Fruit fly (Drosophila melanogaster): Measurements from ENCODE around the gene ncd.

Gene ncd

DNA sequence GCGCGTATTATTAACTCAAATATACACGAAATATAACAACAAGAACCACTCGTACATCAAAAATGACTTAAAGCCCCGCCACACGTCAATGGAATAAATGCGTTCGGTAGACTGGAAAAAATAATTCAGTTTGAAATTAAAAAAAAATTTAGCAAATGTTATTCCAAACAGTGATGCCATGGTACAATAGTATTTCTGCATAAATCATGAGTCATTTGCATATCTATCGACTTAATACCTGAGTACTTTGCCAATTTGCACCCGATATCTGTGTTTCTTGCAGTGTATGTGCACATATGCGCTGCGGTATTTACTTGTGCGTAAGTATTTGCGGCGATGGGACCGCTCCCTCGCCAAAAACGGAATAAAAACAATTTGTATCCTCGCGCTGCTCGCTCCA, 43.8 kb downstream of the ncd start (continued):
- no peak for TF ChIP-seq Doc3 (GFP tag; IDR thresholded peaks at IDR 0.05; ENCODE audit: partially characterized antibody)
- TF ChIP-seq crol (GFP tag; IDR thresholded peaks at IDR 0.05) = no peak
- TF ChIP-seq CG17186 (GFP tag; optimal IDR thresholded peaks at IDR 0.05) = no peak
- peak; percentile 37; the same call in 1 of the 3 replicates for TF ChIP-seq so (GFP tag; IDR thresholded peaks at IDR 0.05)
- no peak for TF ChIP-seq CG17912 (GFP tag; optimal IDR thresholded peaks at IDR 0.05)
- peak; percentile 31 for TF ChIP-seq tio (GFP tag; optimal IDR thresholded peaks at IDR 0.05)
- TF ChIP-seq Atf-2 (GFP tag; optimal IDR thresholded peaks at IDR 0.05) = no peak
- no peak for TF ChIP-seq onecut (GFP tag; IDR thresholded peaks at IDR 0.05)
- TF ChIP-seq CG4424 (GFP tag; optimal IDR thresholded peaks at IDR 0.05) = peak; percentile 52
- peak; percentile 15 for TF ChIP-seq ATbp (GFP tag; optimal IDR thresholded peaks at IDR 0.05)
- TF ChIP-seq h (optimal IDR thresholded peaks at IDR 0.05) = no peak
- TF ChIP-seq inv (GFP tag; IDR thresholded peaks at IDR 0.05; ENCODE audit: partially characterized antibody) = no peak
- no peak for TF ChIP-seq kni (GFP tag; optimal IDR thresholded peaks at IDR 0.05)
- no peak for TF ChIP-seq cwo (GFP tag; optimal IDR thresholded peaks at IDR 0.05)
- TF ChIP-seq CG7556 (GFP tag; optimal IDR thresholded peaks at IDR 0.05) = no peak
- TF ChIP-seq lov (optimal IDR thresholded peaks at IDR 0.05) = no peak
- TF ChIP-seq lov (GFP tag; IDR thresholded peaks at IDR 0.05) = no peak
- no peak for TF ChIP-seq Eip74EF (GFP tag; optimal IDR thresholded peaks at IDR 0.05)
- no peak for TF ChIP-seq Taf1 (GFP tag; IDR thresholded peaks at IDR 0.05)
- TF ChIP-seq CG12104 (GFP tag; optimal IDR thresholded peaks at IDR 0.05) = no peak
- peak; percentile 38 for TF ChIP-seq CG1792 (GFP tag; optimal IDR thresholded peaks at IDR 0.05)
- TF ChIP-seq gce (GFP tag; IDR thresholded peaks at IDR 0.05) = no peak
- TF ChIP-seq trh (GFP tag; optimal IDR thresholded peaks at IDR 0.05) = no peak
- TF ChIP-seq Pdp1 (GFP tag; optimal IDR thresholded peaks at IDR 0.05) = peak; percentile 7 to 8
- no peak for TF ChIP-seq hbn (GFP tag; IDR thresholded peaks at IDR 0.05; ENCODE audit: partially characterized antibody)
- no peak for TF ChIP-seq D (optimal IDR thresholded peaks at IDR 0.05)
- TF ChIP-seq D (GFP tag; optimal IDR thresholded peaks at IDR 0.05) = no peak
- TF ChIP-seq nom (GFP tag; optimal IDR thresholded peaks at IDR 0.05) = peak; percentile 47
- no peak for TF ChIP-seq CG11696 (GFP tag; IDR thresholded peaks at IDR 0.05)
- peak; percentile 44 for TF ChIP-seq unpg (GFP tag; optimal IDR thresholded peaks at IDR 0.05)
- TF ChIP-seq CG12219 (GFP tag; optimal IDR thresholded peaks at IDR 0.05) = no peak
- no peak for TF ChIP-seq Sry-β (GFP tag; optimal IDR thresholded peaks at IDR 0.05)
- TF ChIP-seq Dll (GFP tag; IDR thresholded peaks at IDR 0.05; ENCODE audit: partially characterized antibody) = no peak
- no peak for TF ChIP-seq gt (GFP tag; IDR thresholded peaks at IDR 0.05)
- TF ChIP-seq Nf-YC (tag; optimal IDR thresholded peaks at IDR 0.05) = no peak
- TF ChIP-seq CG18476 (GFP tag; optimal IDR thresholded peaks at IDR 0.05) = no peak
- TF ChIP-seq oc (tag; optimal IDR thresholded peaks at IDR 0.05) = no peak
- TF ChIP-seq en (GFP tag; optimal IDR thresholded peaks at IDR 0.05) = no peak
- no peak for TF ChIP-seq Stat92E (GFP tag; optimal IDR thresholded peaks at IDR 0.05)
- TF ChIP-seq Jarid2 (GFP tag; optimal IDR thresholded peaks at IDR 0.05) = no peak
- no peak for TF ChIP-seq mirr (GFP tag; optimal IDR thresholded peaks at IDR 0.05)
- no peak for TF ChIP-seq Trl (optimal IDR thresholded peaks at IDR 0.05)
- TF ChIP-seq Trl (GFP tag; optimal IDR thresholded peaks at IDR 0.05) = no peak
- TF ChIP-seq CG7963 (GFP tag; IDR thresholded peaks at IDR 0.05; ENCODE audit: partially characterized antibody) = no peak
- no peak for TF ChIP-seq CG10565 (GFP tag; optimal IDR thresholded peaks at IDR 0.05)
- TF ChIP-seq CG4707 (GFP tag; optimal IDR thresholded peaks at IDR 0.05) = no peak
- TF ChIP-seq abd-A (tag; optimal IDR thresholded peaks at IDR 0.05) = no peak
- TF ChIP-seq Gug (GFP tag; IDR thresholded peaks at IDR 0.05) = 0 out of 4 replicates have a peak, but pooled peaks have one; percentile 27
- TF ChIP-seq mam (GFP tag; optimal IDR thresholded peaks at IDR 0.05) = peak; percentile 23
- TF ChIP-seq CG8765 (GFP tag; IDR thresholded peaks at IDR 0.05) = no peak
- peak in 1 of 2 experiments; percentile 49 for TF ChIP-seq bsh (GFP tag; optimal IDR thresholded peaks at IDR 0.05)

All from whole organism, embryonic.